Fruit fly (Drosophila melanogaster): ENCODE results near the gene RpS17.

dm6 chr3L:9435831-9436230 is 6.2 kb upstream of the RpS17 start:
- TF ChIP-seq CG8301 (tag; optimal IDR thresholded peaks at IDR 0.05) (no peak), fd96Ca (GFP tag; IDR thresholded peaks at IDR 0.05) (no peak), Snoo (tag; optimal IDR thresholded peaks at IDR 0.05) (no peak), Pif1A (GFP tag; optimal IDR thresholded peaks at IDR 0.05) (no peak), CG15710 (tag; optimal IDR thresholded peaks at IDR 0.05) (no peak), EcR (GFP tag; optimal IDR thresholded peaks at IDR 0.05) (no peak)

All from whole organism, pupa.